Worm (Caenorhabditis elegans) whole organism, young adult: ENCODE data around the gene T12B5.14.

ENCODE experiments used
- K11D2.4 ChIP-seq: fragments of 200-800 bp; sonication (Bioruptor generic); IDR thresholded peaks from 2 replicates; pipeline ENCODE4 v1.3.6; 2022; ENCODE audit warnings: missing genetic modification reagents, missing genetic modification characterization, missing compliant biosample characterization
- Y56A3A.18 ChIP-seq: fragments of 200-800 bp; sonication (Bioruptor generic); IDR thresholded peaks from 2 replicates; pipeline ENCODE4 v1.3.6; 2022; ENCODE audit warnings: missing genetic modification reagents, missing genetic modification characterization, missing compliant biosample characterization
- ZK185.1 ChIP-seq: sonication (generic microtip); optimal IDR thresholded peaks from 2 replicates; lab custom pipeline; 2016; ENCODE audit warnings: mild to moderate bottlenecking, missing genetic modification characterization, missing compliant biosample characterization; ENCODE audit not compliant: poor library complexity, severe bottlenecking
- akir-1 ChIP-seq: fragments of 200-800 bp; sonication (Bioruptor generic); optimal IDR thresholded peaks from 2 replicates; lab custom pipeline; 2018; ENCODE audit warnings: mild to moderate bottlenecking, missing genetic modification characterization, moderate library complexity, missing compliant biosample characterization
- bed-1 ChIP-seq: fragments of 200-800 bp; sonication (Bioruptor generic); IDR thresholded peaks from 2 replicates; pipeline ENCODE4 v1.3.6; 2022; ENCODE audit warnings: missing genetic modification reagents, missing genetic modification characterization, missing compliant biosample characterization
- cebp-1 ChIP-seq, 2 experiments: fragments of 200-800 bp in 1 of 2; sonication (Bioruptor generic) in 1 of 2; sonication (generic microtip) in 1 of 2; IDR thresholded peaks in 1 of 2; optimal IDR thresholded peaks in 1 of 2; 2 replicates each; pipeline versions ENCODE4 v1.3.6 to Lab custom; 2017 to 2022; ENCODE audit warnings: missing compliant biosample characterization in 2 of 2, missing genetic modification characterization in 2 of 2, mild to moderate bottlenecking in 1 of 2, missing genetic modification reagents in 1 of 2, moderate library complexity in 1 of 2
- ceh-79 ChIP-seq: sonication (generic microtip); optimal IDR thresholded peaks from 2 replicates; lab custom pipeline; 2017; ENCODE audit warnings: mild to moderate bottlenecking, missing genetic modification characterization, missing compliant biosample characterization
- chd-7 ChIP-seq: sonication (generic microtip); optimal IDR thresholded peaks from 2 replicates; lab custom pipeline; 2016; ENCODE audit warnings: mild to moderate bottlenecking, missing genetic modification characterization, moderate library complexity, missing compliant biosample characterization
- dpl-1 ChIP-seq: fragments of 150-350 bp; optimal IDR thresholded peaks from 2 replicates; lab custom pipeline; 2014; ENCODE audit warnings: missing biosample characterization, missing genetic modification reagents, missing genetic modification characterization
- egl-44 ChIP-seq: fragments of 200-800 bp; sonication (Bioruptor generic); IDR thresholded peaks from 2 replicates; pipeline ENCODE4 v1.3.6; 2022; ENCODE audit warnings: missing genetic modification reagents, missing genetic modification characterization, missing compliant biosample characterization
- ekl-4 ChIP-seq: fragments of 200-800 bp; sonication (Bioruptor generic); IDR thresholded peaks from 2 replicates; pipeline ENCODE4 v1.3.6; 2022; ENCODE audit warnings: missing genetic modification reagents, missing genetic modification characterization, missing compliant biosample characterization
- him-1 ChIP-seq: sonication (generic microtip); optimal IDR thresholded peaks from 2 replicates; lab custom pipeline; 2016; ENCODE audit warnings: missing genotype, missing genetic modification reagents, missing genetic modification characterization, missing compliant biosample characterization
- hmg-20 ChIP-seq: fragments of 200-800 bp; sonication (Bioruptor generic); IDR thresholded peaks from 2 replicates; pipeline ENCODE4 v1.3.6; 2022; ENCODE audit warnings: missing genetic modification reagents, missing genetic modification characterization, missing compliant biosample characterization
- hrde-1 ChIP-seq: sonication (generic microtip); optimal IDR thresholded peaks from 2 replicates; lab custom pipeline; 2016; ENCODE audit warnings: missing genetic modification characterization, mild to moderate bottlenecking, missing compliant biosample characterization, moderate library complexity, missing genotype, missing genetic modification reagents, borderline replicate concordance
- let-526 ChIP-seq: fragments of 200-800 bp; sonication (Bioruptor generic); IDR thresholded peaks from 2 replicates; pipeline ENCODE4 v1.3.6; 2022; ENCODE audit warnings: missing genetic modification reagents, missing genetic modification characterization, missing compliant biosample characterization
- let-607 ChIP-seq, 2 experiments: fragments of 200-800 bp in 1 of 2; sonication (Bioruptor generic) in 1 of 2; sonication (generic microtip) in 1 of 2; optimal IDR thresholded peaks; 2 replicates each; lab custom pipeline; 2016 to 2018; ENCODE audit warnings: mild to moderate bottlenecking in 2 of 2, missing compliant biosample characterization in 2 of 2, missing genetic modification characterization in 2 of 2, moderate library complexity in 2 of 2, missing genotype in 1 of 2
- lin-26 ChIP-seq: fragments of 200-800 bp; sonication (Bioruptor generic); IDR thresholded peaks from 2 replicates; pipeline ENCODE4 v1.3.6; 2022; ENCODE audit warnings: missing genetic modification reagents, missing genetic modification characterization, missing compliant biosample characterization
- lin-35 ChIP-seq, 3 experiments: fragments of 150-350 bp in 2 of 3; sonication (generic microtip) in 1 of 3; optimal IDR thresholded peaks; 2 replicates each; lab custom pipeline; 2014 to 2018; ENCODE audit warnings: missing biosample characterization in 3 of 3, missing genetic modification characterization in 3 of 3, missing genetic modification reagents in 3 of 3
- mes-4 ChIP-seq: sonication (generic microtip); optimal IDR thresholded peaks from 2 replicates; lab custom pipeline; 2016; ENCODE audit warnings: missing genotype, missing genetic modification characterization, missing compliant biosample characterization
- nfya-1 ChIP-seq: sonication (generic microtip); optimal IDR thresholded peaks from 2 replicates; lab custom pipeline; 2017; ENCODE audit warnings: antibody characterized with exemption, missing compliant biosample characterization, missing genetic modification characterization, borderline replicate concordance; ENCODE audit not compliant: insufficient read depth
- nfya-2 ChIP-seq: fragments of 200-800 bp; sonication (Bioruptor generic); IDR thresholded peaks from 2 replicates; pipeline ENCODE4 v1.3.6; 2022; ENCODE audit warnings: missing genetic modification reagents, missing genetic modification characterization, missing compliant biosample characterization
- nhr-27 ChIP-seq: fragments of 200-800 bp; sonication (Bioruptor generic); optimal IDR thresholded peaks from 2 replicates; lab custom pipeline; 2018; ENCODE audit warnings: mild to moderate bottlenecking, missing genetic modification characterization, moderate library complexity, missing compliant biosample characterization
- nhr-80 ChIP-seq: sonication (generic microtip); optimal IDR thresholded peaks from 2 replicates; lab custom pipeline; 2016; ENCODE audit warnings: missing genetic modification characterization, missing compliant biosample characterization
- nhr-90 ChIP-seq: sonication (generic microtip); optimal IDR thresholded peaks from 2 replicates; lab custom pipeline; 2016; ENCODE audit warnings: missing genotype, mild to moderate bottlenecking, missing genetic modification characterization, missing compliant biosample characterization
- pha-4 ChIP-seq: fragments of 150-350 bp; sonication (generic microtip); optimal IDR thresholded peaks from 2 replicates; lab custom pipeline; 2014; ENCODE audit warnings: missing biosample characterization, missing genetic modification reagents, missing genetic modification characterization
- unc-62 ChIP-seq: fragments of 150-350 bp; optimal IDR thresholded peaks from 2 replicates; lab custom pipeline; 2014; ENCODE audit warnings: missing biosample characterization, missing genetic modification reagents, missing genetic modification characterization
- zfh-2 ChIP-seq: fragments of 200-800 bp; sonication (Bioruptor generic); conservative IDR thresholded peaks from 2 replicates; pipeline ENCODE4 v1.3.6; 2022; ENCODE audit warnings: missing genetic modification reagents, missing genetic modification characterization, missing compliant biosample characterization
- zim-3 ChIP-seq: sonication (generic microtip); optimal IDR thresholded peaks from 2 replicates; lab custom pipeline; 2017; ENCODE audit warnings: mild to moderate bottlenecking, missing genetic modification characterization, moderate library complexity, missing compliant biosample characterization
- ztf-22 ChIP-seq: fragments of 200-800 bp; sonication (Bioruptor generic); optimal IDR thresholded peaks from 2 replicates; lab custom pipeline; 2018; ENCODE audit warnings: mild to moderate bottlenecking, missing genetic modification characterization, moderate library complexity, missing compliant biosample characterization
- ztf-28 ChIP-seq: fragments of 200-800 bp; sonication (Bioruptor generic); IDR thresholded peaks from 2 replicates; pipeline ENCODE4 v1.3.6; 2022; ENCODE audit warnings: missing genetic modification reagents, missing genetic modification characterization, missing compliant biosample characterization

Gene T12B5.14

DNA sequence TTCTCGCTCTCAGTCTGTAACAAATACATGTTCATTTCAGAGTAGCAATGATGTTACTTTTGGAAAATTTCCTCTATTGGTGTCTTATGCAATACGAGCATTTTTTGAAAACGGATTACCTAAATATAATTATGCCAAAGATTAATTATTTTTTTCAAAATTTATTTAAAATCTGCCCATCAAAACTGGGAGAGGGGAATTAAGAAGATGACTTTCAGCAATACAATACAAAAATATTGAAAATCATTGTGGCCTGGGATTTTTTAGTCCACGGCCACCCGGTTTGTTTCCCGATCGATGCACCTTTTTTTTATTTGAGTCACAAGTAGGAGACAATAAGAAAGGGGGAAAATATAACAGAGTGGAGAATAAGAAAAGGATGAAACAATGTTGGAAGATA is 16.7 kb upstream of the T12B5.14 start, which contains the start of gene fbxa-56:
fbxa-56 (minus strand) TSS at position 101 of the 400 bp plus-strand sequence.
- no peak for TF ChIP-seq nfya-1 (tag; lab: Kevin White, UChicago)

DNA sequence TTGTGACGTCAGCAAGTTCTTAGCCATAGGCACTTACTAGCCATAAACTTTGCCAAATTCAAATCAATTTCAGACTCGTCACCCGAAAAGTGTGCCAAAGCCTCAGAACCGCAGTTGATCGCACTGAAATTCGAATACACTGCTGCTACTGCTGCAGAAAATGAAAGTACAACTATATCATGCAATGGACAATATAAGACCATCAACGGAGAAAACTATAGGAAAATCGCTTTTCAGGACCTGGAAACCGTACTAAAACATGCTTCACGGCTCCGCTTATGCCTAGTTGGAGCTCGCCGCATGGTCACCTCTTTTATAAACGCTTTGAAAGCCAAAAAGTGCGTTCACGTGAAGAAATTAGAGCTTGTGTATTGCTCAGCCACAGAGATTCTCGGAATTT is 16.1 kb upstream of the T12B5.14 start, which contains the start of gene fbxa-22:
fbxa-22 (plus strand) TSS at position 301 of the 400 bp plus-strand sequence.
- TF ChIP-seq nhr-27 (tag; lab: Kevin White, UChicago) (no peak), ekl-4 (GFP tag; lab: Robert Waterston, UW) (no peak), ztf-22 (GFP tag; lab: Kevin White, UChicago) (no peak), him-1 (tag; lab: Kevin White, UChicago) (no peak), egl-44 (GFP tag; lab: Robert Waterston, UW) (no peak), lin-35 (GFP tag; optimal IDR thresholded peaks at IDR 0.05; lab: Kevin White, UChicago) (no peak), pha-4 (tag; lab: Kevin White, UChicago) (no peak), zim-3 (tag; lab: Kevin White, UChicago) (no peak), ztf-28 (no peak), chd-7 (tag; lab: Kevin White, UChicago) (no peak), bed-1 (GFP tag; lab: Robert Waterston, UW) (no peak), mes-4 (tag; lab: Kevin White, UChicago) (no peak), dpl-1 (GFP tag; lab: Kevin White, UChicago) (no peak), nhr-90 (no peak), K11D2.4 (GFP tag; lab: Robert Waterston, UW) (no peak), Y56A3A.18 (GFP tag; lab: Robert Waterston, UW) (no peak), lin-26 (GFP tag; lab: Robert Waterston, UW) (no peak)

DNA sequence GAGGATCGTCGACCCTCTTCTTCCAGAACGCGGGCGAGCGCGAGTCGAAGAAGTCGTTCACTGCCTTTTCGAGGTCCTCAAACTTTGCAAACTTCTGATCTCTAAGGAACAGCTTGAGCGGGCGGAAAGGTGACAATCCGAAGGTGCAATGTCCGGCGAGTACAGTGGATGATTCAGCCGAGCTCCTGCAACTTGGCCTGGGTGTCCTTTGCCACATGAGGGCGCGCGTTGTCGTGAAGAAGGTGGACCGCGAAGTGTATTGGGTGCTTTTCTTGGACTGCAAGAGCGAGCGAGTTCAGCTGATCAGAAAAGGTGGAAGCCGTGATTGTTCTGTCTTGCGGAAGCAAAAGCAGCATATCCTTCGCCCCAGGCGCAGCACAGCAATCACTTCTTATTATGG is 12.7 kb upstream of the T12B5.14 start:
- TF ChIP-seq nhr-27 (tag; lab: Kevin White, UChicago): no peak
- TF ChIP-seq ceh-79 (tag; lab: Kevin White, UChicago): no peak
- TF ChIP-seq zfh-2: peak; percentile 64
- no peak for TF ChIP-seq hmg-20 (GFP tag; lab: Robert Waterston, UW)

DNA sequence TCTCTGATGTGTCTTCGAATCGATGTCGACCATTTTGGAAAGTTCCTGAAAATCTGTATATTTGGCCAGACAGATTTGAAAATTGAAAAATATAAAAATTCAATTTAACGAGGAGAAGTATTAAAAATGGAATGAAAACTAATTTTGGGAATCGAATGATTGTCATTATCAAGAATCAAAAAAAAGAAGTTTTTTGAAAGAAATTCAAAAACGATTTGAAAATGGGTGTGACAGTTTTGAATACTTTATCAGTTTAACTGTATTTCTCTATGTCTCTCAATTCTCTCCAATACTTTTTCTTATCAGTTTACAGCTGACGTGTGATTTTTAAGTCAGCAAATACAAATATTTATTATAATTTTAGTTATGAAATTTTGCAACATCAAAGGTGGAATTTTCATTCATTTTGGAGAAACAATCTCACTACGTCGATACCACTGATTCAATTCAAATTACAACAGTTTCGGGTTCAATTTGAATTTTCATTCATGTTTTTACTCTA is 11.2 kb upstream of the T12B5.14 start, which contains the start of gene fbxa-59:
fbxa-59 (minus strand) TSS at position 51 of the 502 bp plus-strand sequence.
- TF ChIP-seq nfya-2 (GFP tag; lab: Robert Waterston, UW) (no peak), cebp-1 (GFP tag; IDR thresholded peaks at IDR 0.05; lab: Robert Waterston, UW) (peak; percentile 65; the same call in 1 of the 2 replicates), cebp-1 (tag; optimal IDR thresholded peaks at IDR 0.05; lab: Kevin White, UChicago) (peak; percentile 56), nhr-80 (tag; lab: Kevin White, UChicago) (peak; percentile 55), let-607 (tag; optimal IDR thresholded peaks at IDR 0.05; lab: Kevin White, UChicago) (peak in 1 of 2 experiments; percentile 2), akir-1 (GFP tag; lab: Kevin White, UChicago) (no peak), dpl-1 (GFP tag; lab: Kevin White, UChicago) (no peak), hrde-1 (tag; lab: Kevin White, UChicago) (no peak), let-526 (GFP tag; lab: Robert Waterston, UW) (no peak), unc-62 (GFP tag; lab: Kevin White, UChicago) (peak; percentile 67), ZK185.1 (tag; lab: Kevin White, UChicago) (no peak), ekl-4 (GFP tag; lab: Robert Waterston, UW) (no peak)
